Worm (Caenorhabditis elegans) whole organism, young adult: ENCODE results near the gene W09C2.7.

Experiments used
- B0336.3 ChIP-seq: fragments of 200-800 bp; sonication (Bioruptor generic); IDR thresholded peaks from 2 replicates; pipeline ENCODE4 v1.3.6; 2022; ENCODE audit warnings: missing genetic modification characterization, missing compliant biosample characterization
- F22D6.2 ChIP-seq: sonication (generic microtip); optimal IDR thresholded peaks from 2 replicates; lab custom pipeline; 2016; ENCODE audit warnings: mild to moderate bottlenecking, missing genetic modification characterization, missing compliant biosample characterization
- F37B4.10 ChIP-seq: fragments of 200-800 bp; sonication (Bioruptor generic); IDR thresholded peaks from 2 replicates; pipeline ENCODE4 v1.3.6; 2022; ENCODE audit warnings: missing genetic modification characterization, missing compliant biosample characterization
- F55B11.4 ChIP-seq: sonication (generic microtip); optimal IDR thresholded peaks from 2 replicates; lab custom pipeline; 2016; ENCODE audit warnings: missing compliant biosample characterization, missing genetic modification characterization, borderline replicate concordance; ENCODE audit not compliant: insufficient read depth
- F57C9.4 ChIP-seq: sonication (generic microtip); optimal IDR thresholded peaks from 2 replicates; lab custom pipeline; 2017; ENCODE audit warnings: mild to moderate bottlenecking, missing genetic modification characterization, missing compliant biosample characterization
- K12H6.12 ChIP-seq: fragments of 200-800 bp; sonication (Bioruptor generic); optimal IDR thresholded peaks from 2 replicates; lab custom pipeline; 2018; ENCODE audit warnings: mild to moderate bottlenecking, missing genetic modification characterization, missing compliant biosample characterization
- Y53G8AR.9 ChIP-seq: fragments of 200-800 bp; sonication (Bioruptor generic); conservative IDR thresholded peaks from 2 replicates; pipeline ENCODE4 v1.3.6; 2022; ENCODE audit warnings: missing genetic modification reagents, missing genetic modification characterization, missing compliant biosample characterization
- Y79H2A.3 ChIP-seq: fragments of 200-800 bp; sonication (Bioruptor generic); conservative IDR thresholded peaks from 2 replicates; pipeline ENCODE4 v1.3.6; 2022; ENCODE audit warnings: missing genetic modification reagents, missing genetic modification characterization, missing compliant biosample characterization
- aptf-2 ChIP-seq: fragments of 200-800 bp; sonication (Bioruptor generic); conservative IDR thresholded peaks from 2 replicates; pipeline ENCODE4 v1.3.6; 2022; ENCODE audit warnings: missing genetic modification reagents, missing genetic modification characterization, missing compliant biosample characterization
- aptf-3 ChIP-seq: fragments of 200-800 bp; sonication (Bioruptor generic); IDR thresholded peaks from 2 replicates; pipeline ENCODE4 v1.3.6; 2022; ENCODE audit warnings: missing genetic modification characterization, missing compliant biosample characterization
- attf-5 ChIP-seq: fragments of 200-800 bp; sonication (Bioruptor generic); optimal IDR thresholded peaks from 2 replicates; lab custom pipeline; 2018; ENCODE audit warnings: mild to moderate bottlenecking, missing genetic modification characterization, missing compliant biosample characterization
- attf-6 ChIP-seq: fragments of 200-800 bp; sonication (Bioruptor generic); IDR thresholded peaks from 2 replicates; pipeline ENCODE4 v1.3.6; 2022; ENCODE audit warnings: missing genetic modification reagents, missing genetic modification characterization, missing compliant biosample characterization
- bed-1 ChIP-seq: fragments of 200-800 bp; sonication (Bioruptor generic); IDR thresholded peaks from 2 replicates; pipeline ENCODE4 v1.3.6; 2022; ENCODE audit warnings: missing genetic modification reagents, missing genetic modification characterization, missing compliant biosample characterization
- cebp-2 ChIP-seq: fragments of 200-800 bp; sonication (Bioruptor generic); IDR thresholded peaks from 2 replicates; pipeline ENCODE4 v1.3.6; 2022; ENCODE audit warnings: missing genetic modification characterization, missing compliant biosample characterization
- ceh-100 ChIP-seq: fragments of 200-800 bp; sonication (Bioruptor generic); IDR thresholded peaks from 2 replicates; pipeline ENCODE4 v1.3.6; 2022; ENCODE audit warnings: missing genetic modification reagents, missing genetic modification characterization, missing compliant biosample characterization
- ceh-27 ChIP-seq: fragments of 200-800 bp; sonication (Bioruptor generic); optimal IDR thresholded peaks from 2 replicates; lab custom pipeline; 2018; ENCODE audit warnings: mild to moderate bottlenecking, missing genetic modification characterization, moderate library complexity, missing compliant biosample characterization
- ceh-79 ChIP-seq: sonication (generic microtip); optimal IDR thresholded peaks from 2 replicates; lab custom pipeline; 2017; ENCODE audit warnings: mild to moderate bottlenecking, missing genetic modification characterization, missing compliant biosample characterization
- chd-7 ChIP-seq: sonication (generic microtip); optimal IDR thresholded peaks from 2 replicates; lab custom pipeline; 2016; ENCODE audit warnings: mild to moderate bottlenecking, missing genetic modification characterization, moderate library complexity, missing compliant biosample characterization
- die-1 ChIP-seq: sonication (generic microtip); optimal IDR thresholded peaks from 2 replicates; lab custom pipeline; 2016; ENCODE audit warnings: missing genotype, mild to moderate bottlenecking, missing genetic modification characterization, missing compliant biosample characterization
- egl-44 ChIP-seq: fragments of 200-800 bp; sonication (Bioruptor generic); IDR thresholded peaks from 2 replicates; pipeline ENCODE4 v1.3.6; 2022; ENCODE audit warnings: missing genetic modification reagents, missing genetic modification characterization, missing compliant biosample characterization
- ets-4 ChIP-seq: fragments of 200-800 bp; sonication (Bioruptor generic); optimal IDR thresholded peaks from 2 replicates; lab custom pipeline; 2018; ENCODE audit warnings: mild to moderate bottlenecking, missing genetic modification characterization, missing compliant biosample characterization
- him-1 ChIP-seq: sonication (generic microtip); optimal IDR thresholded peaks from 2 replicates; lab custom pipeline; 2016; ENCODE audit warnings: missing genotype, missing genetic modification reagents, missing genetic modification characterization, missing compliant biosample characterization
- hmg-1.2 ChIP-seq: fragments of 200-800 bp; sonication (Bioruptor generic); IDR thresholded peaks from 2 replicates; pipeline ENCODE4 v1.3.6; 2022; ENCODE audit warnings: missing genetic modification reagents, missing genetic modification characterization, missing compliant biosample characterization
- hmg-20 ChIP-seq: fragments of 200-800 bp; sonication (Bioruptor generic); IDR thresholded peaks from 2 replicates; pipeline ENCODE4 v1.3.6; 2022; ENCODE audit warnings: missing genetic modification reagents, missing genetic modification characterization, missing compliant biosample characterization
- hrde-1 ChIP-seq: sonication (generic microtip); optimal IDR thresholded peaks from 2 replicates; lab custom pipeline; 2016; ENCODE audit warnings: missing genetic modification characterization, mild to moderate bottlenecking, missing compliant biosample characterization, moderate library complexity, missing genotype, missing genetic modification reagents, borderline replicate concordance
- lag-1 ChIP-seq: fragments of 200-800 bp; sonication (Bioruptor generic); IDR thresholded peaks from 2 replicates; pipeline ENCODE4 v1.3.6; 2022; ENCODE audit warnings: missing genetic modification reagents, missing genetic modification characterization, missing compliant biosample characterization
- let-607 ChIP-seq, 2 experiments: fragments of 200-800 bp in 1 of 2; sonication (Bioruptor generic) in 1 of 2; sonication (generic microtip) in 1 of 2; optimal IDR thresholded peaks; 2 replicates each; lab custom pipeline; 2016 to 2018; ENCODE audit warnings: mild to moderate bottlenecking in 2 of 2, missing compliant biosample characterization in 2 of 2, missing genetic modification characterization in 2 of 2, moderate library complexity in 2 of 2, missing genotype in 1 of 2
- lin-40 ChIP-seq: sonication (generic microtip); optimal IDR thresholded peaks from 2 replicates; lab custom pipeline; 2016; ENCODE audit warnings: missing genetic modification characterization, mild to moderate bottlenecking, missing compliant biosample characterization, missing genotype, missing genetic modification reagents
- lin-54 ChIP-seq: fragments of 200-800 bp; sonication (Bioruptor generic); optimal IDR thresholded peaks from 2 replicates; lab custom pipeline; 2018; ENCODE audit warnings: mild to moderate bottlenecking, missing genetic modification characterization, missing compliant biosample characterization
- lsl-1 ChIP-seq: fragments of 200-800 bp; sonication (Bioruptor generic); optimal IDR thresholded peaks from 2 replicates; lab custom pipeline; 2018; ENCODE audit warnings: mild to moderate bottlenecking, missing genetic modification characterization, moderate library complexity, missing compliant biosample characterization
- madf-8 ChIP-seq: fragments of 200-800 bp; sonication (Bioruptor generic); conservative IDR thresholded peaks from 2 replicates; pipeline ENCODE4 v1.3.6; 2022; ENCODE audit warnings: missing genetic modification reagents, missing genetic modification characterization, missing compliant biosample characterization
- mcd-1 ChIP-seq: fragments of 200-800 bp; sonication (Bioruptor generic); IDR thresholded peaks from 2 replicates; pipeline ENCODE4 v1.3.6; 2022; ENCODE audit warnings: missing genetic modification reagents, missing genetic modification characterization, missing compliant biosample characterization
- mxl-1 ChIP-seq: sonication (generic microtip); optimal IDR thresholded peaks from 2 replicates; lab custom pipeline; 2016; ENCODE audit warnings: missing genetic modification characterization, missing compliant biosample characterization
- nfya-1 ChIP-seq: sonication (generic microtip); optimal IDR thresholded peaks from 2 replicates; lab custom pipeline; 2017; ENCODE audit warnings: antibody characterized with exemption, missing compliant biosample characterization, missing genetic modification characterization, borderline replicate concordance; ENCODE audit not compliant: insufficient read depth
- nhr-120 ChIP-seq: fragments of 200-800 bp; sonication (Bioruptor generic); IDR thresholded peaks from 2 replicates; pipeline ENCODE4 v1.3.6; 2022; ENCODE audit warnings: missing genetic modification characterization, missing compliant biosample characterization
- nhr-179 ChIP-seq: sonication (generic microtip); optimal IDR thresholded peaks from 2 replicates; lab custom pipeline; 2016; ENCODE audit warnings: mild to moderate bottlenecking, missing genetic modification characterization, missing compliant biosample characterization
- pha-4 ChIP-seq: fragments of 150-350 bp; sonication (generic microtip); optimal IDR thresholded peaks from 2 replicates; lab custom pipeline; 2014; ENCODE audit warnings: missing biosample characterization, missing genetic modification reagents, missing genetic modification characterization
- rcor-1 ChIP-seq: fragments of 200-800 bp; sonication (Bioruptor generic); IDR thresholded peaks from 2 replicates; pipeline ENCODE4 v1.3.6; 2022; ENCODE audit warnings: missing genetic modification reagents, missing genetic modification characterization, missing compliant biosample characterization
- sdz-38 ChIP-seq: sonication (generic microtip); optimal IDR thresholded peaks from 2 replicates; lab custom pipeline; 2016; ENCODE audit warnings: missing genotype, missing genetic modification characterization, missing compliant biosample characterization
- sea-2 ChIP-seq: fragments of 200-800 bp; sonication (Bioruptor generic); IDR thresholded peaks from 2 replicates; pipeline ENCODE4 v1.3.6; 2022; ENCODE audit warnings: missing genetic modification characterization, missing compliant biosample characterization
- snpc-1.1 ChIP-seq: sonication (generic microtip); optimal IDR thresholded peaks from 2 replicates; lab custom pipeline; 2017; ENCODE audit warnings: missing genetic modification characterization, mild to moderate bottlenecking, missing compliant biosample characterization, antibody characterized with exemption, moderate library complexity, missing genotype, missing genetic modification reagents; ENCODE audit not compliant: insufficient read depth
- snpc-4 ChIP-seq, 5 experiments: fragments of 150-350 bp in 1 of 5; sonication (generic microtip) in 4 of 5; optimal IDR thresholded peaks; 2 replicates each; lab custom pipeline; 2014 to 2018; ENCODE audit warnings: missing genetic modification characterization in 5 of 5, missing biosample characterization in 3 of 5, antibody characterized with exemption in 2 of 5, mild to moderate bottlenecking in 2 of 5, missing compliant biosample characterization in 2 of 5, missing genotype in 2 of 5, moderate library complexity in 2 of 5, missing genetic modification reagents in 1 of 5
- tbp1 ChIP-seq: fragments of 200-800 bp; sonication (Bioruptor generic); optimal IDR thresholded peaks from 2 replicates; lab custom pipeline; 2018; ENCODE audit warnings: mild to moderate bottlenecking, missing genetic modification characterization, missing compliant biosample characterization
- unc-130 ChIP-seq: sonication (generic microtip); optimal IDR thresholded peaks from 2 replicates; lab custom pipeline; 2016; ENCODE audit warnings: missing genetic modification reagents, missing genetic modification characterization, missing compliant biosample characterization
- xnd-1 ChIP-seq: sonication (generic microtip); optimal IDR thresholded peaks from 2 replicates; lab custom pipeline; 2016; ENCODE audit warnings: missing genotype, missing genetic modification reagents, missing genetic modification characterization, missing compliant biosample characterization
- ztf-18 ChIP-seq: sonication (generic microtip); optimal IDR thresholded peaks from 2 replicates; lab custom pipeline; 2016; ENCODE audit warnings: missing genotype, mild to moderate bottlenecking, missing genetic modification characterization, missing compliant biosample characterization
- ztf-3 ChIP-seq: fragments of 200-800 bp; sonication (Bioruptor generic); optimal IDR thresholded peaks from 2 replicates; lab custom pipeline; 2018; ENCODE audit warnings: mild to moderate bottlenecking, missing genetic modification characterization, missing compliant biosample characterization

W09C2.7 gene

DNA sequence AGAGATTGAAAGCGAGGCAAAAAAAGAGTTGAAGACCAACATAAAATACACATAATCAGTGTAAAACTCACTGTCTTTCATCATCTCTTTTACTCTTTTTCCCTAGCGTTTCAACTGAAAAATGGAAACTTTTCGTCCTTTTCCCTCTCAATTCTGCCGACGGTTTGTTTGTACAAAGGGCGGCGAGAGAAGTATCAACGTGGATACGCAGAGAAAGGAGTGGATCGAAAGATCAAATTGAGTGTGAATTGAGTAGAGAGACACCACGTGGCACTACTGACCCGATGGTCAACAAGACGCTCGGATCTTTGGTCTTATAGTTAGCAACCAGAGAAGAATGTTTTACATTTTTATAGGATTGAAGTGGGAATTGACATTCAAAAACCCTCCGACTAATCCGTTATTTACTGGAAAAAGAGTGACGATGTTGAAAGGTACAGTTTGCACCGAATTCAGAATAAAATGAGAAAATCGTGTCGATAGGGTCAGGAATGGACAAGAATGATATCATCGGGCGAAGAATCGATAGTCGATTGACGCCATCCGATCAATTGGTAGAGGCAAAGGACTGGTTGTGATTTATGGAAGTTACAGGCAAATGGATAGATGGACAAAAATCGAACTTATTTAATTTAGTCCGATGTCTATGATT, 49.0 kb upstream of the W09C2.7 start (continued):
- TF ChIP-seq attf-5 (GFP tag; lab: Kevin White, UChicago) (peak; percentile 35), xnd-1 (no peak), hmg-1.2 (GFP tag; lab: Robert Waterston, UW) (peak; percentile 24; the same call in 1 of the 2 replicates), aptf-3 (GFP tag; lab: Robert Waterston, UW) (no peak), ets-4 (no peak), lin-54 (peak; percentile 10), pha-4 (tag; lab: Kevin White, UChicago) (peak; percentile 76), F57C9.4 (tag; lab: Kevin White, UChicago) (no peak), sea-2 (GFP tag; lab: Robert Waterston, UW) (no peak), cebp-2 (GFP tag; lab: Robert Waterston, UW) (no peak), sdz-38 (no peak), tbp1 (GFP tag; lab: Kevin White, UChicago) (peak; percentile 23), him-1 (tag; lab: Kevin White, UChicago) (no peak), snpc-1.1 (tag; lab: Kevin White, UChicago) (no peak), unc-130 (GFP tag; lab: Kevin White, UChicago) (no peak), Y79H2A.3 (no peak), mcd-1 (GFP tag; lab: Robert Waterston, UW) (no peak), lsl-1 (GFP tag; lab: Kevin White, UChicago) (no peak), ztf-3 (no peak), hmg-20 (GFP tag; lab: Robert Waterston, UW) (no peak), madf-8 (no peak), F37B4.10 (GFP tag; lab: Robert Waterston, UW) (no peak)

DNA sequence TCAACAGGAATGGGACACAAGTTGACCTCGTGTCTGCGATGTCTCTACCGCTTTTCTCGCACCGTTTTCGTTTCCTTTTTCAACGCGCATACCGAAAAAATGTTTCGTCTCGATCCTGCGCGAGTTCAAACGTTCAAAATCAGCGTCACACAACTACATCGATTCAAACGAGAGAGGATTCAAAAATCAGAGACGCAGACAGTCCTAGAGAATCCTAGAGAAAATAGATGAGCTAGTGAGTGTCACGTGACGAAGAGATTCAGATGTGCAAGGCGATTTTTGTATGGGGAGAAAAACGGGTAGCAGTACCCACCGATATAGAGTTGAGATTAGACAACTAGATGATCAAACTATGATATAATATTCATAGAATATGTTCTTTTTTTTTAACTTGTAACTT, 47.8 kb upstream of the W09C2.7 start:
- no peak for TF ChIP-seq lag-1
- TF ChIP-seq ztf-18 (tag; lab: Kevin White, UChicago), result no peak
- TF ChIP-seq nhr-179, result no peak
- no peak for TF ChIP-seq rcor-1 (GFP tag; lab: Robert Waterston, UW)
- no peak for TF ChIP-seq F22D6.2 (tag; lab: Kevin White, UChicago)
- TF ChIP-seq egl-44 (GFP tag; lab: Robert Waterston, UW), result no peak
- no peak for TF ChIP-seq nfya-1
- no peak for TF ChIP-seq nhr-120 (GFP tag; lab: Robert Waterston, UW)
- TF ChIP-seq snpc-4 (GFP tag; optimal IDR thresholded peaks at IDR 0.05; lab: Kevin White, UChicago), result no peak
- no peak for TF ChIP-seq snpc-4 (tag; optimal IDR thresholded peaks at IDR 0.05; lab: Kevin White, UChicago)
- TF ChIP-seq attf-6, result no peak
- no peak for TF ChIP-seq hmg-20 (GFP tag; lab: Robert Waterston, UW)
- no peak for TF ChIP-seq ceh-100 (GFP tag; lab: Robert Waterston, UW)
- TF ChIP-seq F55B11.4 (tag; lab: Kevin White, UChicago), result no peak
- TF ChIP-seq K12H6.12 (tag; lab: Kevin White, UChicago), result no peak
- TF ChIP-seq mxl-1 (tag; lab: Kevin White, UChicago), result no peak
- TF ChIP-seq die-1 (tag; lab: Kevin White, UChicago), result no peak
- TF ChIP-seq bed-1, result no peak
- TF ChIP-seq aptf-2 (GFP tag; lab: Robert Waterston, UW), result no peak
- 0 out of 2 replicates have a peak, but pooled peaks have one; percentile 17 for TF ChIP-seq mcd-1 (GFP tag; lab: Robert Waterston, UW)
- peak; percentile 45 for TF ChIP-seq ceh-27 (GFP tag; lab: Kevin White, UChicago)
- TF ChIP-seq Y53G8AR.9, result no peak
- TF ChIP-seq ceh-79 (tag; lab: Kevin White, UChicago), result no peak
- 0 out of 2 replicates have a peak, but pooled peaks have one; percentile 32 for TF ChIP-seq B0336.3 (GFP tag; lab: Robert Waterston, UW)
- peak; percentile 55 for TF ChIP-seq chd-7 (tag; lab: Kevin White, UChicago)
- TF ChIP-seq attf-5 (GFP tag; lab: Kevin White, UChicago), result peak; percentile 13
- TF ChIP-seq lin-40, result peak; percentile 37
- TF ChIP-seq let-607 (tag; optimal IDR thresholded peaks at IDR 0.05; lab: Kevin White, UChicago), result no peak
- TF ChIP-seq hrde-1 (tag; lab: Kevin White, UChicago), result no peak
